Fruit fly (Drosophila melanogaster): Measurements from ENCODE around the gene CG3436.
A peak's percentile ranks its signal among the peaks of the same experiment; 100 is the strongest.

The CG3436 gene

dm6 chr2L:114429-114828 lies 41.4 kb upstream of the CG3436 start, which contains the start of gene ND-15 (continued):
- TF ChIP-seq CG2120 (GFP tag; optimal IDR thresholded peaks at IDR 0.05) (no peak), ssp (GFP tag; IDR thresholded peaks at IDR 0.05) (no peak), CG11456 (GFP tag; IDR thresholded peaks at IDR 0.05) (no peak), Ets97D (GFP tag; optimal IDR thresholded peaks at IDR 0.05) (peak; percentile 20), ap (GFP tag; IDR thresholded peaks at IDR 0.05) (no peak), jumu (GFP tag; optimal IDR thresholded peaks at IDR 0.05) (no peak), Hey (tag; optimal IDR thresholded peaks at IDR 0.05) (no peak), dmrt99B (tag; optimal IDR thresholded peaks at IDR 0.05) (no peak), CG31388 (GFP tag; optimal IDR thresholded peaks at IDR 0.05) (no peak), CG18764 (GFP tag; optimal IDR thresholded peaks at IDR 0.05) (no peak), unc-4 (GFP tag; IDR thresholded peaks at IDR 0.05; ENCODE audit: partially characterized antibody) (peak; percentile 80), CG17385 (GFP tag; optimal IDR thresholded peaks at IDR 0.05) (no peak), CG31441 (GFP tag; IDR thresholded peaks at IDR 0.05) (no peak), HLHmδ (GFP tag; optimal IDR thresholded peaks at IDR 0.05) (no peak), nom (GFP tag; optimal IDR thresholded peaks at IDR 0.05) (no peak), CG16813 (GFP tag; IDR thresholded peaks at IDR 0.05; ENCODE audit: partially characterized antibody) (peak; percentile 82), Neu2 (GFP tag; optimal IDR thresholded peaks at IDR 0.05; ENCODE audit: borderline replicate concordance) (no peak), Nf-YA (GFP tag; IDR thresholded peaks at IDR 0.05) (no peak), Dek (tag; optimal IDR thresholded peaks at IDR 0.05) (no peak), CG3065 (GFP tag; optimal IDR thresholded peaks at IDR 0.05) (no peak), CG9876 (GFP tag; optimal IDR thresholded peaks at IDR 0.05) (no peak), Mes4 (GFP tag; optimal IDR thresholded peaks at IDR 0.05) (no peak), unpg (GFP tag; optimal IDR thresholded peaks at IDR 0.05) (no peak), D19B (GFP tag; optimal IDR thresholded peaks at IDR 0.05) (no peak), Meics (GFP tag; optimal IDR thresholded peaks at IDR 0.05) (no peak), CG7963 (GFP tag; IDR thresholded peaks at IDR 0.05; ENCODE audit: partially characterized antibody) (peak; percentile 43; the same call in 1 of the 3 replicates), CG7928 (GFP tag; optimal IDR thresholded peaks at IDR 0.05) (peak; percentile 19), Adf1 (GFP tag; IDR thresholded peaks at IDR 0.05) (no peak), Oaz (GFP tag; IDR thresholded peaks at IDR 0.05) (no peak), CG10209 (GFP tag; optimal IDR thresholded peaks at IDR 0.05) (no peak), CG1024 (GFP tag; IDR thresholded peaks at IDR 0.05) (no peak), CG15073 (GFP tag; optimal IDR thresholded peaks at IDR 0.05) (no peak), CG30020 (tag; optimal IDR thresholded peaks at IDR 0.05) (no peak), grn (GFP tag; optimal IDR thresholded peaks at IDR 0.05) (no peak), CG6654 (GFP tag; optimal IDR thresholded peaks at IDR 0.05) (no peak), nmo (GFP tag; optimal IDR thresholded peaks at IDR 0.05) (no peak), run (tag; optimal IDR thresholded peaks at IDR 0.05) (no peak), CG33557 (GFP tag; optimal IDR thresholded peaks at IDR 0.05) (no peak), z (GFP tag; IDR thresholded peaks at IDR 0.05) (no peak), CG4360 (GFP tag; IDR thresholded peaks at IDR 0.05) (no peak), MTF-1 (GFP tag; optimal IDR thresholded peaks at IDR 0.05; ENCODE audit: borderline replicate concordance) (no peak), Dfd (GFP tag; optimal IDR thresholded peaks at IDR 0.05) (no peak), CG11723 (GFP tag; optimal IDR thresholded peaks at IDR 0.05) (no peak), CoRest (tag; optimal IDR thresholded peaks at IDR 0.05) (no peak), cato (GFP tag; optimal IDR thresholded peaks at IDR 0.05; ENCODE audit: borderline replicate concordance) (no peak), Scr (GFP tag; IDR thresholded peaks at IDR 0.05; ENCODE audit: partially characterized antibody) (peak; percentile 80), caup (GFP tag; optimal IDR thresholded peaks at IDR 0.05; ENCODE audit: severe bottlenecking) (no peak), pros (GFP tag; optimal IDR thresholded peaks at IDR 0.05) (no peak), CG17328 (GFP tag; IDR thresholded peaks at IDR 0.05) (no peak), dan (GFP tag; IDR thresholded peaks at IDR 0.05) (no peak), Hmx (GFP tag; optimal IDR thresholded peaks at IDR 0.05) (no peak)

Data from whole organism, embryonic.